Worm (Caenorhabditis elegans) whole organism, L3 larva: ENCODE results near the gene F09C6.15.
"Not testable (repeated sequence)": the region's sequence is repeated elsewhere in the genome, so short reads cannot be mapped to it uniquely, and the experiment has no call there.

Experiments
- R02D3.7 ChIP-seq: fragments of 150-350 bp; optimal IDR thresholded peaks from 2 replicates; lab custom pipeline; 2014; ENCODE audit warnings: missing biosample characterization, missing genetic modification characterization
- ZK546.5 ChIP-seq: sonication (generic microtip); optimal IDR thresholded peaks from 2 replicates; lab custom pipeline; 2017; ENCODE audit warnings: missing biosample characterization, missing genetic modification characterization
- ama-1 ChIP-seq: fragments of 150-350 bp; optimal IDR thresholded peaks from 2 replicates; lab custom pipeline; 2018
- ceh-16 ChIP-seq: sonication (generic microtip); optimal IDR thresholded peaks from 2 replicates; lab custom pipeline; 2017; ENCODE audit warnings: missing biosample characterization, missing genetic modification characterization
- ceh-82 ChIP-seq: fragments of 150-350 bp; optimal IDR thresholded peaks from 2 replicates; lab custom pipeline; 2014; ENCODE audit warnings: missing biosample characterization, missing genetic modification characterization
- ceh-9 ChIP-seq: sonication (generic microtip); optimal IDR thresholded peaks from 2 replicates; lab custom pipeline; 2018; ENCODE audit warnings: missing biosample characterization, missing genetic modification characterization
- daf-12 ChIP-seq: fragments of 150-350 bp; optimal IDR thresholded peaks from 2 replicates; lab custom pipeline; 2014; ENCODE audit warnings: missing biosample characterization, missing genetic modification reagents, missing genetic modification characterization
- egl-27 ChIP-seq: sonication (generic microtip); optimal IDR thresholded peaks from 4 replicates; lab custom pipeline; 2017; ENCODE audit warnings: missing biosample characterization, missing genetic modification reagents, missing genetic modification characterization
- egl-5 ChIP-seq: fragments of 150-350 bp; optimal IDR thresholded peaks from 2 replicates; lab custom pipeline; 2017; ENCODE audit warnings: missing biosample characterization, missing genetic modification reagents, missing genetic modification characterization, inconsistent platforms
- elt-1 ChIP-seq: fragments of 150-350 bp; optimal IDR thresholded peaks from 2 replicates; lab custom pipeline; 2014; ENCODE audit warnings: missing biosample characterization, missing genetic modification characterization
- elt-2 ChIP-seq: sonication (generic microtip); optimal IDR thresholded peaks from 2 replicates; lab custom pipeline; 2016; ENCODE audit warnings: missing genetic modification reagents, mild to moderate bottlenecking, missing genetic modification characterization, missing compliant biosample characterization
- fkh-10 ChIP-seq: sonication (generic microtip); optimal IDR thresholded peaks from 2 replicates; lab custom pipeline; 2017; ENCODE audit warnings: missing biosample characterization, missing genetic modification reagents, missing genetic modification characterization
- fos-1 ChIP-seq: fragments of 150-350 bp; optimal IDR thresholded peaks from 2 replicates; lab custom pipeline; 2014; ENCODE audit warnings: missing biosample characterization, missing genetic modification characterization
- jun-1 ChIP-seq: fragments of 150-350 bp; optimal IDR thresholded peaks from 2 replicates; lab custom pipeline; 2014; ENCODE audit warnings: missing biosample characterization, missing genetic modification reagents, missing genetic modification characterization
- lin-39 ChIP-seq: fragments of 150-350 bp; optimal IDR thresholded peaks from 2 replicates; lab custom pipeline; 2018; ENCODE audit warnings: missing biosample characterization, missing genetic modification reagents, missing genetic modification characterization
- mdl-1 ChIP-seq: fragments of 150-350 bp; optimal IDR thresholded peaks from 2 replicates; lab custom pipeline; 2014; ENCODE audit warnings: missing biosample characterization, missing genetic modification characterization
- mml-1 ChIP-seq: fragments of 150-350 bp; sonication (generic microtip); optimal IDR thresholded peaks from 3 replicates; lab custom pipeline; 2014; ENCODE audit warnings: missing biosample characterization, missing genetic modification characterization
- nfya-1 ChIP-seq: sonication (generic microtip); optimal IDR thresholded peaks from 2 replicates; lab custom pipeline; 2017; ENCODE audit warnings: missing genetic modification characterization, mild to moderate bottlenecking, missing compliant biosample characterization, antibody characterized with exemption, moderate library complexity; ENCODE audit not compliant: insufficient read depth
- nhr-23 ChIP-seq: fragments of 150-350 bp; optimal IDR thresholded peaks from 2 replicates; lab custom pipeline; 2014; ENCODE audit warnings: missing biosample characterization, missing genetic modification reagents, missing genetic modification characterization
- nhr-28 ChIP-seq: fragments of 150-350 bp; optimal IDR thresholded peaks from 2 replicates; lab custom pipeline; 2014; ENCODE audit warnings: missing biosample characterization, missing genetic modification characterization
- nhr-43 ChIP-seq: sonication (generic microtip); optimal IDR thresholded peaks from 2 replicates; lab custom pipeline; 2016; ENCODE audit warnings: mild to moderate bottlenecking, missing genetic modification characterization, missing compliant biosample characterization; ENCODE audit not compliant: poor library complexity, severe bottlenecking
- nhr-76 ChIP-seq: fragments of 150-350 bp; sonication (generic microtip); optimal IDR thresholded peaks from 5 replicates; lab custom pipeline; 2014; ENCODE audit warnings: missing biosample characterization, missing genetic modification characterization
- nhr-77 ChIP-seq: fragments of 150-350 bp; optimal IDR thresholded peaks from 2 replicates; lab custom pipeline; 2014; ENCODE audit warnings: missing biosample characterization, missing genetic modification characterization
- pha-4 ChIP-seq: fragments of 150-350 bp; optimal IDR thresholded peaks from 2 replicates; lab custom pipeline; 2014; ENCODE audit warnings: missing biosample characterization, missing genetic modification reagents, missing genetic modification characterization
- pqm-1 ChIP-seq: fragments of 150-350 bp; optimal IDR thresholded peaks from 2 replicates; lab custom pipeline; 2017; ENCODE audit warnings: missing biosample characterization, missing genetic modification characterization, inconsistent platforms
- sea-2 ChIP-seq: fragments of 150-350 bp; sonication (generic microtip); optimal IDR thresholded peaks from 4 replicates; lab custom pipeline; 2014; ENCODE audit warnings: missing biosample characterization, missing genetic modification reagents, missing genetic modification characterization
- skn-1 ChIP-seq: fragments of 150-350 bp; optimal IDR thresholded peaks from 2 replicates; lab custom pipeline; 2014; ENCODE audit warnings: missing biosample characterization, missing genetic modification characterization
- snpc-4 ChIP-seq: fragments of 150-350 bp; optimal IDR thresholded peaks from 2 replicates; lab custom pipeline; 2014; ENCODE audit warnings: missing biosample characterization, missing genetic modification characterization
- tbx-2 ChIP-seq: sonication (generic microtip); optimal IDR thresholded peaks from 2 replicates; lab custom pipeline; 2016; ENCODE audit warnings: mild to moderate bottlenecking, missing genetic modification characterization, missing compliant biosample characterization
- unc-39 ChIP-seq: sonication (generic microtip); optimal IDR thresholded peaks from 4 replicates; lab custom pipeline; 2017; ENCODE audit warnings: missing biosample characterization, missing genetic modification characterization
- unc-62 ChIP-seq: fragments of 150-350 bp; sonication (generic microtip); optimal IDR thresholded peaks from 4 replicates; lab custom pipeline; 2014; ENCODE audit warnings: missing biosample characterization, missing genetic modification reagents, missing genetic modification characterization
- zag-1 ChIP-seq: fragments of 150-350 bp; optimal IDR thresholded peaks from 2 replicates; lab custom pipeline; 2014; ENCODE audit warnings: missing biosample characterization, missing genetic modification characterization
- ztf-11 ChIP-seq: fragments of 150-350 bp; optimal IDR thresholded peaks from 2 replicates; lab custom pipeline; 2014; ENCODE audit warnings: missing biosample characterization, missing genetic modification characterization

F09C6.15 gene

DNA sequence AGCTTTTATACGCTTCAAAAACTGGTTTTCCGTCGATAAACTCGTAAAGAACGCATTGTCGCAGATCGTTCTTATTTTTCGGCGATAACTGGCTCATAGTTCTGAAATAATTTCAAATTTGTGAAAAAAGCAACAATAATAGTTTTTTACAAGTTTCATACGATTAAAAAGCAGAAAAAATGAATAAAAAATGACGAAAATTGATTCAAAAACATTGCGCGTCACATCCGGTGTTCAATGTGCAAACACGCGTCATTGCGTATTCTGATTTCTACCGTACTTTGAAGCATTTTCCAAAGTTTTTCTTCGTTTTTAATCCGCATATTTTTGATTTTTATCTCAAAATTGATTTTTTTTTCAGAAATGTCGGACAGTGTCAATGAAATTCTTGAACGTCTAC, 24.8 kb downstream of the F09C6.15 start, which contains the start of the genes fbxa-206 and Y102A5C.2:
TSS of gene fbxa-206 (minus strand) at position 101 of the 400 bp plus-strand sequence.
TSS of gene Y102A5C.2 (plus strand) at position 354 of the 400 bp plus-strand sequence.
- TF ChIP-seq ztf-11 (tag; lab: Kevin White, UChicago), result no peak
- TF ChIP-seq egl-27 (tag; lab: Kevin White, UChicago), result no peak

- no peak for TF ChIP-seq egl-27 (tag; lab: Kevin White, UChicago)
- no peak for TF ChIP-seq skn-1 (tag; lab: Kevin White, UChicago)
- no peak for TF ChIP-seq snpc-4
- TF ChIP-seq nhr-76 (tag; lab: Kevin White, UChicago), result no peak
- TF ChIP-seq nhr-23, result no peak
- no peak for TF ChIP-seq daf-12 (tag; lab: Kevin White, UChicago)
- TF ChIP-seq elt-1 (tag; lab: Kevin White, UChicago), result no peak
- TF ChIP-seq ztf-11 (tag; lab: Kevin White, UChicago), result no peak
- no peak for TF ChIP-seq fos-1 (tag; lab: Kevin White, UChicago)
Observed at ce11 chrV:16919675-16920074, 26.1 kb downstream of the F09C6.15 start.

DNA sequence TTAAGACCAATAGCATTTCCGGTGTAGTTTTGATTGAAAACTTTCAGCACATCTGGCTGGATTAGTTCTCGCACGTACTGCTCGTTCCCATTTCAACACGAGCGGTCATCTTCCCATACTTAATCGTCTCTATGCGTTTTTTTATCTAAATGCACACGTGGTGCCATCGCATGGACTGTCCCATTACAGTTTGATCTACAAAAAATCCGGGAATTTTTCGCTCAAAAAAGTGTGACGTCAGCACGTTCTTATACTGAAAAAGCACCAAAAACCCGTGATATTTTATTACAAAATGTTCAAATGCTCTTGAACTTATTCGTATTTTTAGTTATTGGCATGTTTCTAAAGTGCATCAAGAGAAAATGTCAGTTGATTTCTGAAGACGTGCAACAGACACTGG, 28.4 kb downstream of the F09C6.15 start, which contains the start of gene Y102A5C.4:
TSS of gene Y102A5C.4 (plus strand) at position 301 of the 400 bp plus-strand sequence.
- TF ChIP-seq fkh-10 (GFP tag; lab: Kevin White, UChicago) (no peak), tbx-2 (tag; lab: Kevin White, UChicago) (no peak), unc-62 (no peak), ama-1 (no peak), zag-1 (no peak), mdl-1 (tag; lab: Kevin White, UChicago) (no peak), nhr-43 (tag; lab: Kevin White, UChicago) (no peak), mml-1 (no peak), pqm-1 (no peak), egl-5 (tag; lab: Kevin White, UChicago) (no peak), nhr-23 (no peak), ceh-82 (no peak), snpc-4 (no peak)

ce11 chrV:16927345-16927744, 33.8 kb downstream of the F09C6.15 start, which contains the start of gene Y102A5C.36:
Y102A5C.36 (minus strand) TSS chrV:16927445.
- TF ChIP-seq elt-2 (no peak), mml-1 (no peak), unc-39 (tag; lab: Kevin White, UChicago) (no peak), ama-1 (no peak), nhr-23 (no peak), ceh-16 (tag; lab: Kevin White, UChicago) (no peak), egl-27 (tag; lab: Kevin White, UChicago) (no peak), nhr-28 (tag; lab: Kevin White, UChicago) (no peak), unc-62 (no peak), ZK546.5 (tag; lab: Kevin White, UChicago) (no peak), R02D3.7 (tag; lab: Kevin White, UChicago) (no peak), jun-1 (tag; lab: Kevin White, UChicago) (no peak), ceh-9 (tag; lab: Kevin White, UChicago) (no peak), nhr-77 (tag; lab: Kevin White, UChicago) (no peak), nfya-1 (no peak), egl-5 (tag; lab: Kevin White, UChicago) (no peak), lin-39 (tag; lab: Kevin White, UChicago) (no peak), pha-4 (tag; lab: Kevin White, UChicago) (no peak), sea-2 (no peak), ceh-82 (no peak)

- TF ChIP-seq jun-1 (tag; lab: Kevin White, UChicago); fkh-10 (GFP tag; lab: Kevin White, UChicago); zag-1: not testable (repeated sequence)
Observed at ce11 chrV:16938731-16939130, 45.2 kb downstream of the F09C6.15 start, which contains the start of gene fbxa-148. fbxa-148 (plus strand) TSS chrV:16939031.
